Fruit fly (Drosophila melanogaster) whole organism, embryonic: ENCODE results near the gene CG15429.

ENCODE experiments used
- Atf6 ChIP-seq: fragments of 200-800 bp; sonication (Bioruptor generic); IDR thresholded peaks from 2 replicates; pipeline ENCODE4 v1.3.6; 2022; ENCODE audit warnings: missing biosample characterization, missing genetic modification characterization
- C15 ChIP-seq: fragments of 200-800 bp; sonication (Bioruptor generic); IDR thresholded peaks from 3 replicates; pipeline ENCODE4 v1.3.6; 2022; ENCODE audit warnings: missing biosample characterization, missing genetic modification characterization
- CG10274 ChIP-seq: fragments of 200-800 bp; sonication (Bioruptor generic); optimal IDR thresholded peaks from 3 replicates; lab custom pipeline; 2017; ENCODE audit warnings: missing biosample characterization, mild to moderate bottlenecking, missing genetic modification characterization
- CG12236 ChIP-seq: fragments of 200-800 bp; sonication (Bioruptor generic); optimal IDR thresholded peaks from 2 replicates; lab custom pipeline; 2016; ENCODE audit warnings: missing biosample characterization, missing genetic modification characterization
- CG13296 ChIP-seq: fragments of 200-800 bp; sonication (Bioruptor generic); optimal IDR thresholded peaks from 3 replicates; lab custom pipeline; 2018; ENCODE audit warnings: missing biosample characterization, mild to moderate bottlenecking, missing genetic modification characterization
- CG1529 ChIP-seq: fragments of 200-800 bp; sonication (Bioruptor generic); optimal IDR thresholded peaks from 3 replicates; lab custom pipeline; 2018; ENCODE audit warnings: missing biosample characterization, missing genetic modification characterization
- CG17385 ChIP-seq: fragments of 200-800 bp; sonication (Bioruptor generic); optimal IDR thresholded peaks from 3 replicates; lab custom pipeline; 2018; ENCODE audit warnings: missing biosample characterization, mild to moderate bottlenecking, missing genetic modification characterization
- CG17802 ChIP-seq: fragments of 200-800 bp; sonication (Bioruptor generic); optimal IDR thresholded peaks from 2 replicates; lab custom pipeline; 2018; ENCODE audit warnings: missing biosample characterization, mild to moderate bottlenecking, missing genetic modification characterization, moderate library complexity
- CG18764 ChIP-seq: fragments of 200-800 bp; sonication (Bioruptor generic); optimal IDR thresholded peaks from 3 replicates; lab custom pipeline; 2016; ENCODE audit warnings: missing biosample characterization, missing genetic modification characterization
- CG30020 ChIP-seq: fragments of 200-800 bp; optimal IDR thresholded peaks from 2 replicates; lab custom pipeline; 2019; ENCODE audit warnings: missing biosample characterization, mild to moderate bottlenecking, missing genetic modification characterization, moderate library complexity
- CG32532 ChIP-seq: fragments of 200-800 bp; sonication (Bioruptor generic); IDR thresholded peaks from 2 replicates; pipeline ENCODE4 v1.3.6; 2022; ENCODE audit warnings: missing biosample characterization, missing genetic modification characterization
- CG3281 ChIP-seq: fragments of 200-800 bp; sonication (Bioruptor generic); optimal IDR thresholded peaks from 3 replicates; lab custom pipeline; 2017; ENCODE audit warnings: missing biosample characterization, mild to moderate bottlenecking, missing genetic modification characterization
- CG5953 ChIP-seq: fragments of 200-800 bp; sonication (Bioruptor generic); IDR thresholded peaks from 2 replicates; pipeline ENCODE4 v1.3.6; 2022; ENCODE audit warnings: missing biosample characterization, missing genetic modification characterization
- CG7745 ChIP-seq: fragments of 200-800 bp; sonication (Bioruptor generic); optimal IDR thresholded peaks from 2 replicates; lab custom pipeline; 2018; ENCODE audit warnings: missing biosample characterization, mild to moderate bottlenecking, missing genetic modification characterization, moderate library complexity
- CG8089 ChIP-seq: fragments of 200-800 bp; sonication (Bioruptor generic); optimal IDR thresholded peaks from 3 replicates; lab custom pipeline; 2016; ENCODE audit warnings: missing biosample characterization, missing genetic modification characterization
- CG8944 ChIP-seq: fragments of 200-800 bp; sonication (Bioruptor generic); optimal IDR thresholded peaks from 3 replicates; lab custom pipeline; 2016; ENCODE audit warnings: missing biosample characterization, missing genetic modification characterization
- CG9932 ChIP-seq: fragments of 200-800 bp; sonication (Bioruptor generic); IDR thresholded peaks from 2 replicates; pipeline ENCODE4 v1.3.6; 2022; ENCODE audit warnings: missing biosample characterization, missing genetic modification characterization
- CkIIα-i1 ChIP-seq: fragments of 200-800 bp; sonication (Bioruptor generic); IDR thresholded peaks from 2 replicates; pipeline ENCODE4 v1.3.6; 2022; ENCODE audit warnings: missing biosample characterization, missing genetic modification characterization
- D19B ChIP-seq: fragments of 200-800 bp; sonication (Bioruptor generic); optimal IDR thresholded peaks from 2 replicates; lab custom pipeline; 2017; ENCODE audit warnings: missing biosample characterization, mild to moderate bottlenecking, missing genetic modification characterization
- Dfd ChIP-seq, 2 experiments: fragments of >200 bp; optimal IDR thresholded peaks; 2 replicates each; lab custom pipeline; 2017; ENCODE audit warnings: missing biosample characterization in 2 of 2, missing genetic modification characterization in 2 of 2
- ERR ChIP-seq: fragments of 200-800 bp; sonication (Bioruptor generic); optimal IDR thresholded peaks from 2 replicates; lab custom pipeline; 2016; ENCODE audit warnings: missing biosample characterization, missing genetic modification characterization
- GATAe ChIP-seq: fragments of 200-800 bp; sonication (Bioruptor generic); conservative IDR thresholded peaks from 2 replicates; pipeline ENCODE4 v1.3.6; 2022; ENCODE audit warnings: missing biosample characterization, missing genetic modification characterization
- HLHmδ ChIP-seq: fragments of 200-800 bp; sonication (Bioruptor generic); optimal IDR thresholded peaks from 2 replicates; lab custom pipeline; 2018; ENCODE audit warnings: missing biosample characterization, mild to moderate bottlenecking, missing genetic modification characterization, moderate library complexity
- Opbp ChIP-seq: fragments of 200-800 bp; sonication (Bioruptor generic); IDR thresholded peaks from 3 replicates; pipeline ENCODE4 v1.3.6; 2022; ENCODE audit warnings: missing biosample characterization, missing genetic modification characterization; ENCODE audit not compliant: partially characterized antibody
- Scr ChIP-seq: fragments of 200-800 bp; sonication (Bioruptor generic); IDR thresholded peaks from 2 replicates; pipeline ENCODE4 v1.3.6; 2022; ENCODE audit warnings: missing biosample characterization, missing genetic modification characterization; ENCODE audit not compliant: partially characterized antibody
- Sox102F ChIP-seq: fragments of 200-800 bp; sonication (Bioruptor generic); optimal IDR thresholded peaks from 2 replicates; lab custom pipeline; 2018; ENCODE audit warnings: missing biosample characterization, mild to moderate bottlenecking, missing genetic modification characterization, moderate library complexity
- Spps ChIP-seq: fragments of 200-800 bp; sonication (Bioruptor generic); optimal IDR thresholded peaks from 2 replicates; lab custom pipeline; 2018; ENCODE audit warnings: missing biosample characterization, mild to moderate bottlenecking, missing genetic modification characterization
- Ssrp ChIP-seq: fragments of 200-800 bp; sonication (Bioruptor generic); optimal IDR thresholded peaks from 2 replicates; lab custom pipeline; 2018; ENCODE audit warnings: missing biosample characterization, mild to moderate bottlenecking, missing genetic modification characterization, moderate library complexity
- amos ChIP-seq: fragments of 200-800 bp; sonication (Bioruptor generic); IDR thresholded peaks from 2 replicates; pipeline ENCODE4 v1.3.6; 2022; ENCODE audit warnings: missing biosample characterization, missing genetic modification characterization; ENCODE audit not compliant: partially characterized antibody
- ara ChIP-seq: fragments of 200-800 bp; sonication (Bioruptor generic); IDR thresholded peaks from 2 replicates; pipeline ENCODE4 v1.3.6; 2022; ENCODE audit warnings: missing biosample characterization, missing genetic modification characterization
- bab2 ChIP-seq: fragments of 200-800 bp; sonication (Bioruptor generic); optimal IDR thresholded peaks from 2 replicates; lab custom pipeline; 2016; ENCODE audit warnings: missing biosample characterization, missing genetic modification characterization
- bigmax ChIP-seq: fragments of 200-800 bp; sonication (Bioruptor generic); optimal IDR thresholded peaks from 2 replicates; lab custom pipeline; 2018; ENCODE audit warnings: missing biosample characterization, mild to moderate bottlenecking, missing genetic modification characterization
- cas ChIP-seq: fragments of 200-800 bp; sonication (Bioruptor generic); IDR thresholded peaks from 2 replicates; pipeline ENCODE4 v1.3.6; 2022; ENCODE audit warnings: missing biosample characterization, missing genetic modification characterization
- cg ChIP-seq: fragments of 200-800 bp; sonication (Bioruptor generic); optimal IDR thresholded peaks from 3 replicates; lab custom pipeline; 2019; ENCODE audit warnings: missing biosample characterization, mild to moderate bottlenecking, missing genetic modification characterization, moderate library complexity
- dysf ChIP-seq: fragments of 200-800 bp; sonication (Bioruptor generic); IDR thresholded peaks from 3 replicates; pipeline ENCODE4 v1.3.6; 2022; ENCODE audit warnings: missing biosample characterization, missing genetic modification characterization
- emc ChIP-seq: fragments of 200-800 bp; sonication (Bioruptor generic); optimal IDR thresholded peaks from 2 replicates; lab custom pipeline; 2016; ENCODE audit warnings: missing biosample characterization, missing genetic modification characterization
- fd64A ChIP-seq: fragments of 200-800 bp; sonication (Bioruptor generic); optimal IDR thresholded peaks from 3 replicates; lab custom pipeline; 2018; ENCODE audit warnings: missing biosample characterization, mild to moderate bottlenecking, missing genetic modification characterization
- ftz-f1 ChIP-seq: fragments of 200-800 bp; sonication (Bioruptor generic); optimal IDR thresholded peaks from 2 replicates; lab custom pipeline; 2016; ENCODE audit warnings: missing biosample characterization, missing genetic modification characterization
- gfzf ChIP-seq: fragments of 200-800 bp; sonication (Bioruptor generic); optimal IDR thresholded peaks from 2 replicates; lab custom pipeline; 2016; ENCODE audit warnings: missing biosample characterization, mild to moderate bottlenecking, missing genetic modification characterization, moderate library complexity
- gsb ChIP-seq: fragments of 200-800 bp; sonication (Bioruptor generic); IDR thresholded peaks from 2 replicates; pipeline ENCODE4 v1.3.6; 2022; ENCODE audit warnings: missing biosample characterization, missing genetic modification characterization
- ham ChIP-seq: fragments of 200-800 bp; sonication (Bioruptor generic); IDR thresholded peaks from 2 replicates; pipeline ENCODE4 v1.3.6; 2022; ENCODE audit warnings: missing biosample characterization, missing genetic modification characterization
- klu ChIP-seq: fragments of 200-800 bp; sonication (Bioruptor generic); IDR thresholded peaks from 2 replicates; pipeline ENCODE4 v1.3.6; 2022; ENCODE audit warnings: missing biosample characterization, missing genetic modification characterization
- odd ChIP-seq: fragments of 200-800 bp; sonication (Bioruptor generic); optimal IDR thresholded peaks from 2 replicates; lab custom pipeline; 2017; ENCODE audit warnings: missing biosample characterization, mild to moderate bottlenecking, missing genetic modification characterization
- pan ChIP-seq, 4 experiments: fragments of >200 bp in 3 of 4; fragments of 200-800 bp in 1 of 4; sonication (Bioruptor generic) in 1 of 4; optimal IDR thresholded peaks in 3 of 4; IDR thresholded peaks in 1 of 4; 2 replicates each; pipeline versions ENCODE4 v1.3.6 to Lab custom; 2017 to 2022; ENCODE audit warnings: missing biosample characterization in 2 of 4, missing genetic modification characterization in 2 of 4, mixed read lengths in 1 of 4
- pita ChIP-seq: fragments of 200-800 bp; sonication (Bioruptor generic); optimal IDR thresholded peaks from 2 replicates; lab custom pipeline; 2017; ENCODE audit warnings: missing biosample characterization, mild to moderate bottlenecking, missing genetic modification characterization
- salm ChIP-seq: fragments of 200-800 bp; sonication (Bioruptor generic); optimal IDR thresholded peaks from 2 replicates; lab custom pipeline; 2018; ENCODE audit warnings: missing biosample characterization, mild to moderate bottlenecking, missing genetic modification characterization
- sna ChIP-seq: fragments of 200-800 bp; sonication (Bioruptor generic); IDR thresholded peaks from 2 replicates; pipeline ENCODE4 v1.3.6; 2022; ENCODE audit warnings: missing biosample characterization, missing genetic modification characterization; ENCODE audit not compliant: partially characterized antibody
- sug ChIP-seq: fragments of 200-800 bp; optimal IDR thresholded peaks from 2 replicates; lab custom pipeline; 2019; ENCODE audit warnings: missing biosample characterization, mild to moderate bottlenecking, missing genetic modification characterization, moderate library complexity
- twi ChIP-seq: fragments of 200-800 bp; optimal IDR thresholded peaks from 2 replicates; lab custom pipeline; 2019; ENCODE audit warnings: missing biosample characterization, mild to moderate bottlenecking, missing genetic modification characterization, moderate library complexity
- usp ChIP-seq: fragments of >200 bp; optimal IDR thresholded peaks from 2 replicates; lab custom pipeline; 2017; ENCODE audit warnings: missing biosample characterization, missing genetic modification characterization

CG15429 gene

DNA sequence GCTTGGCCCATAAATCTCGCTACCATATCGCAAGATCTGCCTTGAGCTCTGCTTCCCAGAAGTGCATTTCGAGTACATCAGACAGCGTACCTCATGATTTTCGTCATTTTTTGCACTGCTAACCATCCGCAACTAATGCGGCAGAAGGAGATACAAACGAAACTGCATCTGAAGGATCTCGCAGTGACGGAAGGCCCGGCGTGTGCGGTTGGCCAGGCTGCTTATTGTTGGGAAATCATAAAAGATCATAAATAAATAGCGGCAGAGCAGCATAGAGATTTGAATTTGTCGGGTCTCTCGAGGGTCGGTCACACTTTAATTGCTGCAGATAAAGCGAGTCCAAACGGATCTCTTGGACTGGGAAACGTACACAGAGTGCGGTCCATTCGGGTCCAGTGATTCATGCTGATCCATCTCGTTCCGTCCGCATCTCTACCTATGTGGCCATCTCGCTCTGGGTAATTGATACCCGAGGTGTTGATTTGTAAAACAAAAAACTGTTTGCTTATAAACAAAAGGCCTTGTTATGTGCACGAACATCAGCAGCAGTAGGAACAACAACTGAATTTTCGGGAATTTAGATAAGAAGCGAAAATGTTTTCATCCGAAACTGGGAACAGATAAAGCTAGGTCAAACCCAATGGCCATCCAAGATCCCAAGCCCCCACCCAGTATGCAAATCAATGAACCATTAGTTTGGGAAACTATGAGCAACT is 15.9 kb downstream of the CG15429 start (continued):
- TF ChIP-seq CG32532 (GFP tag; lab: Robert Waterston, UW): no peak
- TF ChIP-seq Opbp (GFP tag; lab: Robert Waterston, UW): no peak
- no peak for TF ChIP-seq C15
- no peak for TF ChIP-seq dysf
- TF ChIP-seq CG12236: no peak
- TF ChIP-seq CG10274: peak; percentile 5
- no peak for TF ChIP-seq usp (GFP tag; lab: Kevin White, UChicago)
- no peak for TF ChIP-seq CkIIα-i1
- TF ChIP-seq CG13296: no peak
- TF ChIP-seq CG8944: no peak
- no peak for TF ChIP-seq bab2 (GFP tag; lab: Kevin White, UChicago)
- peak; percentile 59 for TF ChIP-seq twi (tag; lab: Kevin White, UChicago)
- no peak for TF ChIP-seq cas (GFP tag; lab: Robert Waterston, UW)
- TF ChIP-seq CG8089: no peak
- TF ChIP-seq HLHmδ: no peak
- no peak for TF ChIP-seq emc (GFP tag; lab: Kevin White, UChicago)
- no peak for TF ChIP-seq Spps (tag; lab: Kevin White, UChicago)
- TF ChIP-seq CG9932 (GFP tag; lab: Robert Waterston, UW): no peak
- no peak for TF ChIP-seq sna
- no peak for TF ChIP-seq ham (GFP tag; lab: Robert Waterston, UW)
- TF ChIP-seq Scr (GFP tag; lab: Robert Waterston, UW): no peak
- no peak for TF ChIP-seq sug (tag; lab: Kevin White, UChicago)
- TF ChIP-seq CG3281 (GFP tag; lab: Kevin White, UChicago): no peak
- TF ChIP-seq amos (GFP tag; lab: Robert Waterston, UW): no peak
- no peak for TF ChIP-seq ftz-f1 (GFP tag; lab: Kevin White, UChicago)
- no peak for TF ChIP-seq bigmax
- no peak for TF ChIP-seq Sox102F (GFP tag; lab: Kevin White, UChicago)
- TF ChIP-seq gfzf (GFP tag; lab: Kevin White, UChicago): no peak
- no peak for TF ChIP-seq ara
- no peak for TF ChIP-seq CG30020 (tag; lab: Kevin White, UChicago)
- TF ChIP-seq gsb: no peak
- TF ChIP-seq D19B (GFP tag; lab: Kevin White, UChicago): no peak
- TF ChIP-seq Dfd (GFP tag; optimal IDR thresholded peaks at IDR 0.05; lab: Kevin White, UChicago): no peak
- no peak for TF ChIP-seq Atf6 (GFP tag; lab: Robert Waterston, UW)
- TF ChIP-seq CG7745 (tag; lab: Kevin White, UChicago): no peak
- no peak for TF ChIP-seq ERR (GFP tag; lab: Kevin White, UChicago)
- no peak for TF ChIP-seq CG17802 (tag; lab: Kevin White, UChicago)
- TF ChIP-seq odd (GFP tag; lab: Kevin White, UChicago): peak; percentile 25
- TF ChIP-seq salm (tag; lab: Kevin White, UChicago): no peak
- TF ChIP-seq Ssrp (tag; lab: Kevin White, UChicago): no peak
- TF ChIP-seq CG1529 (GFP tag; lab: Kevin White, UChicago): no peak
- TF ChIP-seq CG5953 (GFP tag; lab: Robert Waterston, UW): no peak
- TF ChIP-seq GATAe: no peak
- TF ChIP-seq CG18764 (GFP tag; lab: Kevin White, UChicago): no peak
- TF ChIP-seq klu: no peak
- no peak for TF ChIP-seq pita (GFP tag; lab: Kevin White, UChicago)
- no peak for TF ChIP-seq CG17385
- TF ChIP-seq fd64A: no peak
- TF ChIP-seq cg (GFP tag; lab: Kevin White, UChicago): no peak
- no peak for TF ChIP-seq pan (optimal IDR thresholded peaks at IDR 0.05; lab: Kevin White, UChicago)
- TF ChIP-seq pan (GFP tag; optimal IDR thresholded peaks at IDR 0.05 in 1 of 2, IDR thresholded peaks at IDR 0.05 in 1 of 2): no peak
